Fruit fly (Drosophila melanogaster): ENCODE results near the gene CG14662.

The CG14662 gene

DNA sequence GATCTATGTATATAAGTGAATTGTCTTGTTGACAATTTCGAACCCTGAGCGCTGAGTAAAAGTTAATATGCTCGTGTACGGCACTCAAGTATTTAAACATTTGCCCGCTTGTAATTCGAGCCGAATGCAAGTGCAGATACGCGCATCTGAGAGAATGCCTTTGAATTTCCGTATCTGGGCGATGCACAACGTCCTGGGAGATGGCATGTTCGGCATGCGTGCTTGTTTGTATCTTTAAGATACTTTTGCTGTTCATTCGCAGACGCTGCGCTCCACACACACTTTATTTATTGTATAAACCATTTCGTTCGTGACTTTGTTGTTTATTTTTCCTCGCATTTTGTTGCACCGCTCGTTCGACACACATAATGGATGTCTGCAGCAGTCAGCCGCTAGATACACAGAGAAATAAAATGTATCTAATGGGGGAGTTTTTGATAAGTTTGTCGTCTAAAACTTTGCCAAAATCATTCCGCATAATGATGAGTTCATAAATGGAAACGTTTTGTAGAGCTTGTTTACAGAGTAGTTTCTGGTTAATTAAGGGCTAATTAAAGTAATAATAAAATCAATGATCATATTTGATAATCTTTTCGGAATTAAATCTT is 10.2 kb downstream of the CG14662 start (continued):
- TF ChIP-seq nmo (GFP tag; optimal IDR thresholded peaks at IDR 0.05): no peak
- TF ChIP-seq abd-A (tag; optimal IDR thresholded peaks at IDR 0.05): no peak
- TF ChIP-seq Hr51 (GFP tag; optimal IDR thresholded peaks at IDR 0.05): peak in 1 of 2 experiments; percentile 0
- 0 out of 2 replicates have a peak, but pooled peaks have one; percentile 4 for TF ChIP-seq Xrp1 (GFP tag; IDR thresholded peaks at IDR 0.05)
- peak; percentile 24 for TF ChIP-seq Vsx1 (GFP tag; optimal IDR thresholded peaks at IDR 0.05)
- TF ChIP-seq MESR4 (GFP tag; optimal IDR thresholded peaks at IDR 0.05): no peak
- no peak for TF ChIP-seq tio (GFP tag; optimal IDR thresholded peaks at IDR 0.05)
- TF ChIP-seq CG8765 (GFP tag; IDR thresholded peaks at IDR 0.05): no peak
- TF ChIP-seq Awh (GFP tag; IDR thresholded peaks at IDR 0.05): no peak
- TF ChIP-seq CG2199 (GFP tag; IDR thresholded peaks at IDR 0.05): peak; percentile 35; the same call in 1 of the 3 replicates
- TF ChIP-seq D19A (tag; optimal IDR thresholded peaks at IDR 0.05): peak; percentile 26
- 0 out of 3 replicates have a peak, but pooled peaks have one; percentile 28 for TF ChIP-seq ci (GFP tag; IDR thresholded peaks at IDR 0.05)
- TF ChIP-seq gem (tag; optimal IDR thresholded peaks at IDR 0.05): peak; percentile 40
- TF ChIP-seq otp (GFP tag; IDR thresholded peaks at IDR 0.05): no peak; the same call in 2 of the 3 replicates
- no peak for TF ChIP-seq lov (optimal IDR thresholded peaks at IDR 0.05)
- 0 out of 3 replicates have a peak, but pooled peaks have one; percentile 16 for TF ChIP-seq lov (GFP tag; IDR thresholded peaks at IDR 0.05)
- TF ChIP-seq CG2202 (tag; optimal IDR thresholded peaks at IDR 0.05): no peak
- TF ChIP-seq ara (GFP tag; IDR thresholded peaks at IDR 0.05): peak; percentile 28; the same call in 1 of the 2 replicates
- TF ChIP-seq CG11696 (GFP tag; IDR thresholded peaks at IDR 0.05): no peak
- no peak for TF ChIP-seq CG5953 (GFP tag; IDR thresholded peaks at IDR 0.05)
- TF ChIP-seq CG1233 (GFP tag; optimal IDR thresholded peaks at IDR 0.05): peak; percentile 12
- TF ChIP-seq CG31441 (GFP tag; IDR thresholded peaks at IDR 0.05): 0 out of 2 replicates have a peak, but pooled peaks have one; percentile 11
- no peak for TF ChIP-seq CG16779 (GFP tag; IDR thresholded peaks at IDR 0.05)
- TF ChIP-seq vfl (GFP tag; optimal IDR thresholded peaks at IDR 0.05): no peak
- no peak for TF ChIP-seq insv (GFP tag; optimal IDR thresholded peaks at IDR 0.05)
- no peak for TF ChIP-seq Optix (GFP tag; IDR thresholded peaks at IDR 0.05)
- peak; percentile 17; the same call in 1 of the 2 replicates for TF ChIP-seq CG4360 (GFP tag; IDR thresholded peaks at IDR 0.05)
- TF ChIP-seq CG7556 (GFP tag; optimal IDR thresholded peaks at IDR 0.05): no peak
- peak; percentile 22 for TF ChIP-seq tap (tag; optimal IDR thresholded peaks at IDR 0.05)
- TF ChIP-seq org-1 (GFP tag; optimal IDR thresholded peaks at IDR 0.05): no peak
- no peak for TF ChIP-seq CG4854 (GFP tag; optimal IDR thresholded peaks at IDR 0.05)
- TF ChIP-seq ash1 (GFP tag; optimal IDR thresholded peaks at IDR 0.05): no peak
- TF ChIP-seq CoRest (tag; optimal IDR thresholded peaks at IDR 0.05): no peak
- peak; percentile 85 for TF ChIP-seq twi (tag; optimal IDR thresholded peaks at IDR 0.05)
- TF ChIP-seq E2f2 (GFP tag; IDR thresholded peaks at IDR 0.05): 0 out of 2 replicates have a peak, but pooled peaks have one; percentile 7
- 0 out of 2 replicates have a peak, but pooled peaks have one; percentile 26 for TF ChIP-seq chm (GFP tag; IDR thresholded peaks at IDR 0.05)

DNA sequence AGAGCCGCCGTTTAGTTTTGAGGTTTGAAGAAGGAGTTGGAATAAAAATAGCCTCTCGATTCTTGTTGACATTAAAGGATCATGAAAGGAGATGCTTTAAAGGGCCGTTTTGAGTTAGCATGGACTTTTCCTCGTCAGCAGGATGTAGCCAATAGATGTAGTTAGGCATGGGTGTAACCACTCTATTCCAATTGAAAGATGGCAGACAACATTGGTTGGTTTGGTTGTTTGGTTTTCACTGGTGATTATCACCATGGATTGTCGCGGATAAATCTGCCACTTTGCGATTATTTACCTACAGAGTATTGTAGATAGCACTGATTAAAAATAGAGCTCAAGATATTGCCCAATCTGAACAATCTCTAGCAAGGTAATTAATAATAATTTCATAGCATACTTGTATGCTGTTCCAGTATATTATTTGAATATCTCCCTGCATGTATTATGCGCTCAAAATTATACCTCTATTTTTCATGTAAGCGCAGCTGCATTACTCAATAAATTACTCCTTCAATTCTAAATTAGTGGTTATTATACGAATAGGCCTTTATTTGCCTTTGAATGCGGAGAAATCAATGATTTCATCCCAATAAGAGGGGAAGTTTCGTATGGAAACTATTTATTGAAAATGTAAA is 11.0 kb downstream of the CG14662 start:
- TF ChIP-seq Pdp1 (GFP tag; optimal IDR thresholded peaks at IDR 0.05) (peak in 1 of 2 experiments; percentile 34), Med (GFP tag) (peak; percentile 46), CG1603 (tag; optimal IDR thresholded peaks at IDR 0.05) (peak; percentile 6), cg (GFP tag; optimal IDR thresholded peaks at IDR 0.05) (no peak), Neu2 (GFP tag; optimal IDR thresholded peaks at IDR 0.05; ENCODE audit: borderline replicate concordance) (peak; percentile 80), insv (GFP tag; optimal IDR thresholded peaks at IDR 0.05) (peak in 1 of 2 experiments; percentile 81), CG10959 (GFP tag; IDR thresholded peaks at IDR 0.05) (no peak), pita (GFP tag; optimal IDR thresholded peaks at IDR 0.05) (peak; percentile 42), gcm (GFP tag; optimal IDR thresholded peaks at IDR 0.05) (peak; percentile 30), lola (GFP tag; optimal IDR thresholded peaks at IDR 0.05) (peak in 1 of 3 experiments; percentile 52), eve (GFP tag; optimal IDR thresholded peaks at IDR 0.05) (peak in 1 of 2 experiments; percentile 42), run (tag; optimal IDR thresholded peaks at IDR 0.05) (peak; percentile 9), Chrac-16 (GFP tag; optimal IDR thresholded peaks at IDR 0.05) (no peak), emc (GFP tag; optimal IDR thresholded peaks at IDR 0.05) (no peak), stwl (tag; optimal IDR thresholded peaks at IDR 0.05) (peak; percentile 24)
